Worm (Caenorhabditis elegans) whole organism, L1 larva: ENCODE measurements around the gene ifg-1.
A peak's percentile ranks its signal among the peaks of the same experiment; 100 is the strongest.

ENCODE experiments used
- C04F5.9 ChIP-seq: sonication (generic microtip); optimal IDR thresholded peaks from 2 replicates; lab custom pipeline; 2016; ENCODE audit warnings: missing genetic modification characterization, missing compliant biosample characterization
- C34B4.2 ChIP-seq: sonication (generic microtip); optimal IDR thresholded peaks from 2 replicates; lab custom pipeline; 2017; ENCODE audit warnings: mild to moderate bottlenecking, missing genetic modification characterization, missing compliant biosample characterization
- Y116A8C.19 ChIP-seq: sonication (generic microtip); optimal IDR thresholded peaks from 2 replicates; lab custom pipeline; 2016; ENCODE audit warnings: missing compliant biosample characterization, missing genetic modification characterization, borderline replicate concordance
- aly-2 ChIP-seq: fragments of 150-350 bp; optimal IDR thresholded peaks from 2 replicates; lab custom pipeline; 2014; ENCODE audit warnings: missing biosample characterization, missing genetic modification characterization
- blmp-1 ChIP-seq: fragments of 150-350 bp; optimal IDR thresholded peaks from 2 replicates; lab custom pipeline; 2014; ENCODE audit warnings: missing biosample characterization, missing genetic modification characterization
- ceh-8 ChIP-seq: fragments of 200-800 bp; sonication (Bioruptor generic); optimal IDR thresholded peaks from 2 replicates; lab custom pipeline; 2018; ENCODE audit warnings: mild to moderate bottlenecking, missing genetic modification characterization, moderate library complexity, missing compliant biosample characterization
- ceh-88 ChIP-seq: fragments of 200-800 bp; sonication (Bioruptor generic); IDR thresholded peaks from 2 replicates; pipeline ENCODE4 v1.3.6; 2022; ENCODE audit warnings: missing genetic modification characterization, missing compliant biosample characterization
- efl-1 ChIP-seq, 4 experiments: fragments of 150-350 bp; optimal IDR thresholded peaks in 3 of 4; peaks in 1 of 4; 1 replicate in 1 of 4; 2 replicates in 3 of 4; lab custom pipeline; 2014; ENCODE audit warnings: missing biosample characterization in 2 of 4, missing genetic modification characterization in 2 of 4, missing genetic modification reagents in 2 of 4
- elt-3 ChIP-seq, 6 experiments: fragments of 150-350 bp in 1 of 6; sonication (generic microtip); optimal IDR thresholded peaks; 2 replicates each; lab custom pipeline; 2017 to 2018; ENCODE audit warnings: missing biosample characterization in 6 of 6, missing genetic modification characterization in 6 of 6, inconsistent platforms in 1 of 6
- fkh-4 ChIP-seq: sonication (generic microtip); optimal IDR thresholded peaks from 2 replicates; lab custom pipeline; 2016; ENCODE audit warnings: missing compliant biosample characterization, missing genetic modification characterization, borderline replicate concordance
- fkh-8 ChIP-seq: sonication (generic microtip); optimal IDR thresholded peaks from 2 replicates; lab custom pipeline; 2016; ENCODE audit warnings: mild to moderate bottlenecking, missing genetic modification characterization, missing compliant biosample characterization
- grh-1 ChIP-seq: fragments of 200-800 bp; sonication (Bioruptor generic); IDR thresholded peaks from 2 replicates; pipeline ENCODE4 v1.3.6; 2022; ENCODE audit warnings: missing genetic modification reagents, missing genetic modification characterization, missing compliant biosample characterization
- hlh-17 ChIP-seq: fragments of 200-800 bp; sonication (Bioruptor generic); optimal IDR thresholded peaks from 2 replicates; lab custom pipeline; 2018; ENCODE audit warnings: missing genetic modification characterization, mild to moderate bottlenecking, missing compliant biosample characterization, moderate library complexity, borderline replicate concordance
- hlh-4 ChIP-seq: sonication (generic microtip); optimal IDR thresholded peaks from 2 replicates; lab custom pipeline; 2016; ENCODE audit warnings: mild to moderate bottlenecking, missing genetic modification characterization, missing compliant biosample characterization
- hpl-2 ChIP-seq: fragments of 150-350 bp; optimal IDR thresholded peaks from 2 replicates; lab custom pipeline; 2014; ENCODE audit warnings: missing biosample characterization, missing genetic modification reagents, missing genetic modification characterization
- irx-1 ChIP-seq: sonication (generic microtip); optimal IDR thresholded peaks from 2 replicates; lab custom pipeline; 2016; ENCODE audit warnings: missing genetic modification characterization, missing compliant biosample characterization
- isw-1 ChIP-seq: fragments of 200-800 bp; sonication (Bioruptor generic); IDR thresholded peaks from 2 replicates; pipeline ENCODE4 v1.3.6; 2022; ENCODE audit warnings: missing genetic modification characterization, missing compliant biosample characterization
- lin-13 ChIP-seq: fragments of 150-350 bp; optimal IDR thresholded peaks from 2 replicates; lab custom pipeline; 2014; ENCODE audit warnings: missing biosample characterization, missing genetic modification reagents, missing genetic modification characterization
- lin-14 ChIP-seq: fragments of 200-800 bp; sonication (Bioruptor generic); optimal IDR thresholded peaks from 2 replicates; lab custom pipeline; 2018; ENCODE audit warnings: mild to moderate bottlenecking, missing genetic modification characterization, moderate library complexity, missing compliant biosample characterization
- lin-35 ChIP-seq, 2 experiments: fragments of 150-350 bp; optimal IDR thresholded peaks; 2 replicates each; lab custom pipeline; 2014; ENCODE audit warnings: missing biosample characterization in 2 of 2, missing genetic modification characterization in 2 of 2, missing genetic modification reagents in 2 of 2
- lir-3 ChIP-seq: sonication (generic microtip); optimal IDR thresholded peaks from 2 replicates; lab custom pipeline; 2016; ENCODE audit warnings: mild to moderate bottlenecking, missing genetic modification characterization, moderate library complexity, missing compliant biosample characterization; ENCODE audit not compliant: poor library complexity
- lsy-2 ChIP-seq, 2 experiments: fragments of 150-350 bp; optimal IDR thresholded peaks; 2 replicates each; lab custom pipeline; 2014; ENCODE audit warnings: missing biosample characterization in 2 of 2, missing genetic modification characterization in 2 of 2
- mef-2 ChIP-seq: fragments of 150-350 bp; optimal IDR thresholded peaks from 2 replicates; lab custom pipeline; 2014; ENCODE audit warnings: missing biosample characterization, missing genetic modification characterization
- nhr-11 ChIP-seq: fragments of 150-350 bp; optimal IDR thresholded peaks from 2 replicates; lab custom pipeline; 2014; ENCODE audit warnings: missing biosample characterization, missing genetic modification characterization
- nhr-19 ChIP-seq: fragments of 200-800 bp; sonication (Bioruptor generic); conservative IDR thresholded peaks from 2 replicates; pipeline ENCODE4 v1.3.6; 2022; ENCODE audit warnings: missing genetic modification characterization, missing compliant biosample characterization
- nhr-20 ChIP-seq: sonication (generic microtip); optimal IDR thresholded peaks from 2 replicates; lab custom pipeline; 2016; ENCODE audit warnings: mild to moderate bottlenecking, missing genetic modification characterization, missing compliant biosample characterization
- nhr-28 ChIP-seq: fragments of 150-350 bp; optimal IDR thresholded peaks from 2 replicates; lab custom pipeline; 2014; ENCODE audit warnings: missing biosample characterization, missing genetic modification characterization
- nhr-47 ChIP-seq: sonication (generic microtip); optimal IDR thresholded peaks from 2 replicates; lab custom pipeline; 2016; ENCODE audit warnings: mild to moderate bottlenecking, missing genetic modification characterization, moderate library complexity, missing compliant biosample characterization
- nhr-76 ChIP-seq: sonication (generic microtip); optimal IDR thresholded peaks from 2 replicates; lab custom pipeline; 2017; ENCODE audit warnings: missing biosample characterization, missing genetic modification characterization
- nhr-85 ChIP-seq: sonication (generic microtip); peaks from one replicate; lab custom pipeline; 2016; ENCODE audit warnings: missing genetic modification characterization, inconsistent platforms, missing compliant biosample characterization
- pax-3 ChIP-seq: fragments of 200-800 bp; sonication (Bioruptor generic); optimal IDR thresholded peaks from 2 replicates; lab custom pipeline; 2018; ENCODE audit warnings: mild to moderate bottlenecking, missing genetic modification characterization, moderate library complexity, missing compliant biosample characterization
- rnt-1 ChIP-seq: sonication (generic microtip); optimal IDR thresholded peaks from 2 replicates; lab custom pipeline; 2016; ENCODE audit warnings: mild to moderate bottlenecking, missing genetic modification characterization, moderate library complexity, missing compliant biosample characterization
- snpc-4 ChIP-seq: fragments of 150-350 bp; optimal IDR thresholded peaks from 2 replicates; lab custom pipeline; 2014; ENCODE audit warnings: missing biosample characterization, missing genetic modification characterization
- snu-23 ChIP-seq: sonication (generic microtip); optimal IDR thresholded peaks from 2 replicates; lab custom pipeline; 2016; ENCODE audit warnings: missing genetic modification characterization, missing compliant biosample characterization
- sptf-1 ChIP-seq: fragments of 150-350 bp; optimal IDR thresholded peaks from 2 replicates; lab custom pipeline; 2014; ENCODE audit warnings: missing biosample characterization, missing genetic modification characterization
- sup-37 ChIP-seq: fragments of 200-800 bp; sonication (Bioruptor generic); optimal IDR thresholded peaks from 2 replicates; lab custom pipeline; 2018; ENCODE audit warnings: mild to moderate bottlenecking, missing genetic modification characterization, missing compliant biosample characterization
- swsn-7 ChIP-seq: sonication (generic microtip); optimal IDR thresholded peaks from 2 replicates; lab custom pipeline; 2016; ENCODE audit warnings: missing genetic modification characterization, missing compliant biosample characterization
- tlp-1 ChIP-seq: fragments of 150-350 bp; optimal IDR thresholded peaks from 2 replicates; lab custom pipeline; 2014; ENCODE audit warnings: missing biosample characterization, missing genetic modification characterization
- unc-30 ChIP-seq: sonication (generic microtip); optimal IDR thresholded peaks from 2 replicates; lab custom pipeline; 2017; ENCODE audit warnings: missing biosample characterization, missing genetic modification characterization
- unc-62 ChIP-seq: fragments of 150-350 bp; optimal IDR thresholded peaks from 2 replicates; lab custom pipeline; 2014; ENCODE audit warnings: missing biosample characterization, missing genetic modification reagents, missing genetic modification characterization
- unc-98 ChIP-seq: fragments of 200-800 bp; sonication (Bioruptor generic); IDR thresholded peaks from 2 replicates; pipeline ENCODE4 v1.3.6; 2022; ENCODE audit warnings: missing genetic modification characterization, missing compliant biosample characterization
- vab-15 ChIP-seq: sonication (generic microtip); optimal IDR thresholded peaks from 2 replicates; lab custom pipeline; 2017; ENCODE audit warnings: missing genotype, mild to moderate bottlenecking, missing genetic modification characterization, missing compliant biosample characterization
- zag-1 ChIP-seq: fragments of 150-350 bp; optimal IDR thresholded peaks from 2 replicates; lab custom pipeline; 2014; ENCODE audit warnings: missing biosample characterization, missing genetic modification characterization
- ztf-11 ChIP-seq, 2 experiments: sonication (generic microtip); optimal IDR thresholded peaks; 2 replicates each; lab custom pipeline; 2016 to 2017; ENCODE audit warnings: missing genetic modification characterization in 2 of 2, missing biosample characterization in 1 of 2, missing compliant biosample characterization in 1 of 2

Gene ifg-1

DNA sequence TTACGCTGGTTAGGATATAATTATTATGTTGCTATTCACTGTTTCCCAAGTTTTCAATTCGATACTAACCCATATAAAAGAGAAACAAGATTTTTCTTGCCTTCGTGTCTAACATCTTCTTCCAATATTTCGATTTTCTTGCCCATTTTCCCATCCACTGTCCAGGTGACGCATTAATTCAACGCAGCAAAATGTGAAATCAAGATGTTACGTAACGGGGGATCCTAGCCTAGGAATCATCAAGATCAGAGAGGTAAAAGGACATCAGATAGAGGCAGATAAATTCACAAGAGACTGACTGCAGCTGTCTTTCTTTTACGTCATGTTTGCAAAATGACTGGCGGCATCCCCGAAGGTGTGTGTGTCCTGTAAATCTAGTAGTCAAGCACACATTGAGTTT, 7.6 kb downstream of the ifg-1 start:
- no peak for TF ChIP-seq ztf-11 (tag; optimal IDR thresholded peaks at IDR 0.05; lab: Kevin White, UChicago)
- TF ChIP-seq ceh-8 (GFP tag; lab: Kevin White, UChicago) = no peak
- TF ChIP-seq nhr-28 (tag; lab: Kevin White, UChicago) = no peak
- no peak for TF ChIP-seq nhr-76 (tag; lab: Kevin White, UChicago)
- no peak for TF ChIP-seq tlp-1 (tag; lab: Kevin White, UChicago)
- no peak for TF ChIP-seq mef-2
- TF ChIP-seq irx-1 (tag; lab: Kevin White, UChicago) = no peak
- no peak for TF ChIP-seq rnt-1
- TF ChIP-seq unc-98 (GFP tag; lab: Robert Waterston, UW) = no peak
- TF ChIP-seq nhr-85 (tag; lab: Kevin White, UChicago) = peak; percentile 6
- no peak for TF ChIP-seq unc-62 (GFP tag; lab: Kevin White, UChicago)
- TF ChIP-seq nhr-19 (GFP tag; lab: Robert Waterston, UW) = no peak
- peak; percentile 85 for TF ChIP-seq blmp-1 (tag; lab: Kevin White, UChicago)
- TF ChIP-seq hlh-4 = no peak
- TF ChIP-seq pax-3 (tag; lab: Kevin White, UChicago) = no peak
- no peak for TF ChIP-seq nhr-11 (tag; lab: Kevin White, UChicago)
- TF ChIP-seq lin-14 (GFP tag; lab: Kevin White, UChicago) = peak; percentile 23
- no peak for TF ChIP-seq fkh-8
- no peak for TF ChIP-seq C04F5.9
- TF ChIP-seq sptf-1 (tag; lab: Kevin White, UChicago) = no peak
- no peak for TF ChIP-seq hpl-2 (GFP tag; lab: Kevin White, UChicago)
- TF ChIP-seq sup-37 (GFP tag; lab: Kevin White, UChicago) = no peak
- TF ChIP-seq Y116A8C.19 (tag; lab: Kevin White, UChicago) = no peak
- no peak for TF ChIP-seq fkh-4
- TF ChIP-seq unc-30 = no peak
- TF ChIP-seq zag-1 (tag; lab: Kevin White, UChicago) = no peak
- TF ChIP-seq elt-3 (tag; optimal IDR thresholded peaks at IDR 0.05; lab: Kevin White, UChicago) = peak in 1 of 6 experiments; percentile 4
- TF ChIP-seq swsn-7 = no peak
- no peak for TF ChIP-seq isw-1 (GFP tag; lab: Robert Waterston, UW)
- no peak for TF ChIP-seq snpc-4
- no peak for TF ChIP-seq C34B4.2 (tag; lab: Kevin White, UChicago)
- no peak for TF ChIP-seq lir-3 (tag; lab: Kevin White, UChicago)
- TF ChIP-seq, all 84 proteins: peak for 4

- TF ChIP-seq nhr-47 (tag; lab: Kevin White, UChicago) = no peak
- no peak for TF ChIP-seq hlh-17 (GFP tag; lab: Kevin White, UChicago)
- TF ChIP-seq nhr-85 (tag; lab: Kevin White, UChicago) = peak; percentile 72
- TF ChIP-seq lin-35 (GFP tag; optimal IDR thresholded peaks at IDR 0.05; lab: Kevin White, UChicago) = no peak
- TF ChIP-seq ztf-11 (tag; optimal IDR thresholded peaks at IDR 0.05; lab: Kevin White, UChicago) = no peak
- no peak for TF ChIP-seq efl-1 (optimal IDR thresholded peaks at IDR 0.05; lab: Kevin White, UChicago)
- TF ChIP-seq efl-1 (GFP tag; optimal IDR thresholded peaks at IDR 0.05 in 1 of 2; lab: Kevin White, UChicago) = no peak
- TF ChIP-seq nhr-20 (tag; lab: Kevin White, UChicago) = peak; percentile 29
- no peak for TF ChIP-seq sup-37 (GFP tag; lab: Kevin White, UChicago)
- TF ChIP-seq lsy-2 (tag; optimal IDR thresholded peaks at IDR 0.05; lab: Kevin White, UChicago) = peak in 1 of 2 experiments; percentile 24
- no peak for TF ChIP-seq lin-13 (GFP tag; lab: Kevin White, UChicago)
- no peak for TF ChIP-seq aly-2
- TF ChIP-seq fkh-8 = no peak
- no peak for TF ChIP-seq rnt-1
- no peak for TF ChIP-seq lin-14 (GFP tag; lab: Kevin White, UChicago)
Observed at ce11 chrII:8225347-8225746, 8.3 kb downstream of the ifg-1 start.

- TF ChIP-seq swsn-7 = no peak
- peak; percentile 76 for TF ChIP-seq nhr-85 (tag; lab: Kevin White, UChicago)
- TF ChIP-seq lin-14 (GFP tag; lab: Kevin White, UChicago) = peak; percentile 24
- no peak for TF ChIP-seq vab-15 (tag; lab: Kevin White, UChicago)
- TF ChIP-seq ceh-88 (GFP tag; lab: Robert Waterston, UW) = no peak
- peak; percentile 16 for TF ChIP-seq nhr-20 (tag; lab: Kevin White, UChicago)
- peak; percentile 89 for TF ChIP-seq blmp-1 (tag; lab: Kevin White, UChicago)
- peak in 1 of 2 experiments; percentile 24 for TF ChIP-seq lin-35 (GFP tag; optimal IDR thresholded peaks at IDR 0.05; lab: Kevin White, UChicago)
- peak; percentile 6 for TF ChIP-seq snu-23 (GFP tag; lab: Kevin White, UChicago)
- TF ChIP-seq grh-1 = 0 out of 2 replicates have a peak, but pooled peaks have one; percentile 16
Observed at ce11 chrII:8225914-8226313, 8.9 kb downstream of the ifg-1 start.
